Worm (Caenorhabditis elegans) whole organism, young adult: ENCODE data around the gene T26H5.11.

Experiments used
- F57A8.1 ChIP-seq: fragments of 200-800 bp; sonication (Bioruptor generic); optimal IDR thresholded peaks from 2 replicates; lab custom pipeline; 2018; ENCODE audit warnings: mild to moderate bottlenecking, missing genetic modification characterization, moderate library complexity, missing compliant biosample characterization
- Y56A3A.18 ChIP-seq: fragments of 200-800 bp; sonication (Bioruptor generic); IDR thresholded peaks from 2 replicates; pipeline ENCODE4 v1.3.6; 2022; ENCODE audit warnings: missing genetic modification reagents, missing genetic modification characterization, missing compliant biosample characterization
- ama-1 ChIP-seq, 3 experiments: fragments of 150-350 bp in 1 of 3; sonication (generic microtip) in 2 of 3; optimal IDR thresholded peaks; 2 replicates each; lab custom pipeline; 2014 to 2018; ENCODE audit warnings: missing biosample characterization in 2 of 3, missing genetic modification characterization in 2 of 3, missing genetic modification reagents in 2 of 3
- efl-1 ChIP-seq: fragments of 150-350 bp; optimal IDR thresholded peaks from 2 replicates; lab custom pipeline; 2014; ENCODE audit warnings: missing biosample characterization, missing genetic modification reagents, missing genetic modification characterization
- ets-4 ChIP-seq: fragments of 200-800 bp; sonication (Bioruptor generic); optimal IDR thresholded peaks from 2 replicates; lab custom pipeline; 2018; ENCODE audit warnings: mild to moderate bottlenecking, missing genetic modification characterization, missing compliant biosample characterization
- hlh-12 ChIP-seq: sonication (generic microtip); optimal IDR thresholded peaks from 2 replicates; lab custom pipeline; 2016; ENCODE audit warnings: missing genetic modification characterization, missing compliant biosample characterization
- lin-35 ChIP-seq, 3 experiments: fragments of 150-350 bp in 2 of 3; sonication (generic microtip) in 1 of 3; optimal IDR thresholded peaks; 2 replicates each; lab custom pipeline; 2014 to 2018; ENCODE audit warnings: missing biosample characterization in 3 of 3, missing genetic modification characterization in 3 of 3, missing genetic modification reagents in 3 of 3
- nfya-1 ChIP-seq: sonication (generic microtip); optimal IDR thresholded peaks from 2 replicates; lab custom pipeline; 2017; ENCODE audit warnings: antibody characterized with exemption, missing compliant biosample characterization, missing genetic modification characterization, borderline replicate concordance; ENCODE audit not compliant: insufficient read depth
- pha-4 ChIP-seq: fragments of 150-350 bp; sonication (generic microtip); optimal IDR thresholded peaks from 2 replicates; lab custom pipeline; 2014; ENCODE audit warnings: missing biosample characterization, missing genetic modification reagents, missing genetic modification characterization

- TF ChIP-seq efl-1 (no peak), Y56A3A.18 (GFP tag; lab: Robert Waterston, UW) (no peak), hlh-12 (no peak), ama-1 (optimal IDR thresholded peaks at IDR 0.05; lab: Kevin White, UChicago) (no peak), ama-1 (GFP tag; optimal IDR thresholded peaks at IDR 0.05; lab: Kevin White, UChicago) (no peak), F57A8.1 (GFP tag; lab: Kevin White, UChicago) (no peak), ets-4 (GFP tag; lab: Kevin White, UChicago) (no peak), nfya-1 (tag; lab: Kevin White, UChicago) (no peak), lin-35 (GFP tag; optimal IDR thresholded peaks at IDR 0.05; lab: Kevin White, UChicago) (no peak), pha-4 (tag; lab: Kevin White, UChicago) (no peak)
Observed at ce11 chrV:15399691-15400377, 44.3 kb downstream of the T26H5.11 start, which contains the start of the genes T06E6.15 and sri-7.
